Worm (Caenorhabditis elegans) whole organism, L2 larva: ENCODE measurements around the gene T02C12.5.

Experiments used
- Y55F3AM.14 ChIP-seq: fragments of 200-800 bp; sonication (Bioruptor generic); optimal IDR thresholded peaks from 2 replicates; lab custom pipeline; 2018; ENCODE audit warnings: mild to moderate bottlenecking, missing genetic modification characterization, missing compliant biosample characterization
- ama-1 ChIP-seq: fragments of 150-350 bp; optimal IDR thresholded peaks from 2 replicates; lab custom pipeline; 2018; ENCODE audit warnings: inconsistent platforms
- elt-1 ChIP-seq: fragments of 150-350 bp; optimal IDR thresholded peaks from 2 replicates; lab custom pipeline; 2014; ENCODE audit warnings: missing biosample characterization, missing genetic modification characterization
- elt-3 ChIP-seq: sonication (generic microtip); optimal IDR thresholded peaks from 2 replicates; lab custom pipeline; 2017; ENCODE audit warnings: missing biosample characterization, missing genetic modification characterization
- lin-13 ChIP-seq: fragments of 150-350 bp; optimal IDR thresholded peaks from 2 replicates; lab custom pipeline; 2014; ENCODE audit warnings: missing biosample characterization, missing genetic modification reagents, missing genetic modification characterization
- nhr-11 ChIP-seq: fragments of 150-350 bp; optimal IDR thresholded peaks from 2 replicates; lab custom pipeline; 2014; ENCODE audit warnings: missing biosample characterization, missing genetic modification characterization
- nhr-23 ChIP-seq: fragments of 150-350 bp; optimal IDR thresholded peaks from 2 replicates; lab custom pipeline; 2014; ENCODE audit warnings: missing biosample characterization, missing genetic modification reagents, missing genetic modification characterization
- nhr-237 ChIP-seq: fragments of 150-350 bp; optimal IDR thresholded peaks from 2 replicates; lab custom pipeline; 2014; ENCODE audit warnings: missing biosample characterization, missing genetic modification characterization
- nhr-6 ChIP-seq: fragments of 150-350 bp; optimal IDR thresholded peaks from 2 replicates; lab custom pipeline; 2014; ENCODE audit warnings: missing biosample characterization, missing genetic modification characterization
- skn-1 ChIP-seq: sonication (generic microtip); optimal IDR thresholded peaks from 2 replicates; lab custom pipeline; 2017; ENCODE audit warnings: missing biosample characterization, missing genetic modification characterization
- unc-55 ChIP-seq: fragments of 150-350 bp; sonication (generic microtip); optimal IDR thresholded peaks from 3 replicates; lab custom pipeline; 2014; ENCODE audit warnings: missing biosample characterization, missing genetic modification reagents, missing genetic modification characterization
- unc-62 ChIP-seq: fragments of 150-350 bp; optimal IDR thresholded peaks from 2 replicates; lab custom pipeline; 2014; ENCODE audit warnings: missing biosample characterization, missing genetic modification reagents, missing genetic modification characterization

DNA sequence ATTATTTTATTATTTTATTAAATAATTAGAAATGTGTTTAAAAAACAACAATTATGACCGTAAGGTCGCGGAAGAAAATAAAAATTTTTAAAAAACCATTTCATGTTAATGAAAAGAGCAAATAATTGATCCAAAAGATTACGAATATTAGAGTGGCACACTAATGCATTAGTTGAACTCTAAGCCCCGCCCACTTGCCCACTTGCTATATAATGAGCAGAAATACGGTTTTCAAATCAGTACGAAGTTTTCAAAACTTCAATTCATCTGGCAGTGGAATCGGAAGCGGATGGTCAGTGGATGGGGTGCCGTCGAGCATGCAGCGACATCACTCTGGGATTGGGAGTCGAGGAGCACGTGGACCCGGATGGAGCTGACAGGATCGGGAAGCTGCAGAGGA is 40.2 kb downstream of the T02C12.5 start, which contains the start of gene C36E8.6:
- TF ChIP-seq nhr-23 (tag; lab: Kevin White, UChicago) = no peak
- TF ChIP-seq nhr-11 (tag; lab: Kevin White, UChicago) = no peak
- no peak for TF ChIP-seq skn-1
- no peak for TF ChIP-seq nhr-6
- no peak for TF ChIP-seq unc-55
- no peak for TF ChIP-seq lin-13 (GFP tag; lab: Kevin White, UChicago)
- TF ChIP-seq ama-1 (lab: Kevin White, UChicago) = no peak
- TF ChIP-seq elt-3 = no peak
- TF ChIP-seq nhr-237 = no peak
- TF ChIP-seq elt-1 = no peak
- TF ChIP-seq Y55F3AM.14 (GFP tag; lab: Kevin White, UChicago) = no peak
- no peak for TF ChIP-seq unc-62 (GFP tag; lab: Kevin White, UChicago)
